Fruit fly (Drosophila melanogaster): ENCODE results near the gene stumps.
A peak's percentile ranks its signal among the peaks of the same experiment; 100 is the strongest.

stumps gene

DNA sequence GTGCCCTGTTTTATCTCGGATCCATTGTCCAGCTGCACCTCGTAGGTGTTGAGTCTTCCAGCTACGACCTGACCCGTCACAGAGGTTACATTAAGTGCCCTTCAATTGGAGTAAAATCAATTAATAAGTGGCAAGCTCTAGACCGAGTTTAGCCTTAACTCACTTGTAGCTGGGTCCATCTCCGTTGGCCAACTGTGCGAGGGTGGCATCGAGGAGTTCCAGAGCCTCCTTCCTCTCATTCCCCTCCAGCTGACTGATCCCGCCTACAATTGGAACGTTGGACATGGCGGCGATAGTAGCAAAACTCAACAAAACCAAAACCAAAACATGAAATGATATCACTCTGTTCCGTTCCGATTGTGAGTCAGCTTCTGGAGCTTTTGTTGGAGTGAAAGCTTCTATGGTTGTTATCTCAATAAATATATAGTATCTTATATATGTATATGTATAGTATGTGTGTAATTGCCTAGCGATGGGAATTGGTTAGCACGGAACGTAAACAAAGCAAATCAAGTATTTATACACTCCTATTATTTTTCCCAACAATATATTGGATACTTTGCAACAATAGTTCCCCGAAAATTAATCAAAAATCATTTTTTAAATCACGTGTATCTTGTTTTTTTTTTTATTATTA lies 8.4 kb upstream of the stumps start, which contains the start of gene CG8066:
TSS of gene CG8066 (minus strand) at position 347 of the 637 bp plus-strand sequence.
- TF ChIP-seq CG8478 (optimal IDR thresholded peaks at IDR 0.05), result no peak
- TF ChIP-seq CTCF (optimal IDR thresholded peaks at IDR 0.05), result no peak

DNA sequence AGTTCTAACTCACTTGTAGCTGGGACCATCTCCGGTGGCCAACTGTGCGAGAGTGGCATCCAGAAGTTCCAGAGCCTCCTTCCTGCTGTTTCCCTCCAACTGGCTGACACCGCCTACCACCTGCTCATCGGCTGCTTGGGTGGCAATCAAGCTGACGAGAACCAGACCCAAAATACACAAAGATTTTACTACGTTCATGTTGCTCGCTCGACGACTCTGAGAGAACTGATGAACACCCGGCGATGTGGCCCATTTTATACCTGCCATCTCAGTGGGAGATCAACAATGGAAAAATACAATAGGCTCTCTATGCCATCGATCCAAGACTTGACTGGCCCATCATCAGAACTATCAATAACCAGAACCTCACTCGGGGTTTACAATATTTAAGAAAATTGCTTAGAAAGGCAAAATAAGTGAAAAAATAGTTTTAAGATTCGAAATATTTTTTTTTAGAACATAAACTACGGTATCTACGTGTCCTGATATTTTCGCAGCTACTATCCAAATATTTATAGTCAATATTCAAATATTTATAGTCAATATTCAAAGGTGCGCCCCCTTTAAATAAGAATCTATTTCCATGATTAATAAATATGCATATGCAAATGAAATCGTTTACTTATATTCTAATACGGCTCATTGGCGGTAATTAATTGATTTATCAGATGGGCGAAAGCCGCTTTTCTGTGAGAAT lies 7.5 kb upstream of the stumps start, which contains the start of gene Cys:
TSS of gene Cys (minus strand) at position 234 of the 697 bp plus-strand sequence.
- TF ChIP-seq CTCF (optimal IDR thresholded peaks at IDR 0.05), result no peak
- TF ChIP-seq CG8478 (optimal IDR thresholded peaks at IDR 0.05), result no peak

DNA sequence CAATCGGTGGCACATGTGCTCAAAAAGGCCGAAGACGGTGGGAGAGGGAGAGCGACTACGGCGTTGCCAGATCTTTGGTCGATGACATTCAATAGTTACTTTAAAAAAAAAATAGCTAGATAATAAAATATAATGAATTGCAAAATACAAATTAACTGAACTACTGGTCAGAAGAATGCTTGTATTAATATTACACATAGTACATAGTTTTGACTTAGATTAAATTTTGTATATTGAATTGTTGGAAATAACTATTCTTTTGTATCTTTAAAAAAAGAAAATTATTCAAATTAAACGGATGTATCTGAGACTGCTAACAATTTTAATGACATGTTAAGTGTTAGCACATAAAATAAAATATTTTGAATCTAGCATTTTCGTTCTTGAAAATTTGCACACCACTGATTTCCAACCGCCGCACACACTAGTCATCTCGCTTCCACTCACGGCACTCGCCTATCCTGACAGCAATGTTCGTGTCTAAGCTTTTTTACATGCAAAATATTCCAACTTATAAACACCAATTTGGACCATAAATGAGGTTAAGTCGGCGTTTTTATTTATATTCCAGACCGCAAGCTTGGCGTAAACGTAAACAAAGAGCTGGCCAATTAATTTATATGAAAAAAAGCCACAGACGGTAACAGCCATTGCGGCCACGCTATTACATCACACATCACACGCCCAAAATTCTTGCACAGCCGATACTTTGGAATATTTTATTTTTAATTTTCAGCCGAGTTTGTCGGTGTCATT lies 1.9 kb upstream of the stumps start:
- TF ChIP-seq CTCF (optimal IDR thresholded peaks at IDR 0.05) (no peak), CG8478 (optimal IDR thresholded peaks at IDR 0.05) (no peak)

DNA sequence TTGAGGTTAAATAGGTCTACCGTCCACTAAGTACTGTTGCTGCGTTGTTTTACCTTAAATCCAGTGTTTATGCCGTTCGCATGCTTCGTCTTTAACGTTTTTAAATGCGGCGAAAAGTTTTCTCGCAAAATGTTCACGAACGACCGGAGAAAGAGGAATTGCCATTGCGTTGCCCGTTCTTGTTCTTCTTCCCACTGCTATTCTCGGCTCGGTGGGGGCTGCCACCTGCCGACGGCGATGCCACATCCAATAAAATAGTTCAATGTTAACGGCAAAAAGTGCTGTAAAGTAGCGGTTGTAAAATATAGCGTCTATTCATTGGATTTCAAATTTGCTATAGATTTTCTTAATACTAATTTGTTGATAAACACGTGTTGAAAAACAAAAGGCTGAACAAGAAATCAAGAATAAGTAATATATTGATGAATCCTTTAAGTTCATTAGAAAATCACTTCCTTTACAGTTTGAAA lies 1.3 kb upstream of the stumps start, which contains the start of gene CG7987:
TSS of gene CG7987 (minus strand) at position 170 of the 470 bp plus-strand sequence.
- TF ChIP-seq CTCF (optimal IDR thresholded peaks at IDR 0.05), result peak; percentile 39 to 64
- no peak for TF ChIP-seq CG8478 (optimal IDR thresholded peaks at IDR 0.05)

- TF ChIP-seq CTCF (optimal IDR thresholded peaks at IDR 0.05) (no peak), CG8478 (optimal IDR thresholded peaks at IDR 0.05) (no peak)
These were observed 616 bp upstream of the stumps start, which contains the start of gene CG44094 for dm6 chr3R:14576511-14576691. TSS of gene CG44094 (minus strand) at chr3R:14576611.

DNA sequence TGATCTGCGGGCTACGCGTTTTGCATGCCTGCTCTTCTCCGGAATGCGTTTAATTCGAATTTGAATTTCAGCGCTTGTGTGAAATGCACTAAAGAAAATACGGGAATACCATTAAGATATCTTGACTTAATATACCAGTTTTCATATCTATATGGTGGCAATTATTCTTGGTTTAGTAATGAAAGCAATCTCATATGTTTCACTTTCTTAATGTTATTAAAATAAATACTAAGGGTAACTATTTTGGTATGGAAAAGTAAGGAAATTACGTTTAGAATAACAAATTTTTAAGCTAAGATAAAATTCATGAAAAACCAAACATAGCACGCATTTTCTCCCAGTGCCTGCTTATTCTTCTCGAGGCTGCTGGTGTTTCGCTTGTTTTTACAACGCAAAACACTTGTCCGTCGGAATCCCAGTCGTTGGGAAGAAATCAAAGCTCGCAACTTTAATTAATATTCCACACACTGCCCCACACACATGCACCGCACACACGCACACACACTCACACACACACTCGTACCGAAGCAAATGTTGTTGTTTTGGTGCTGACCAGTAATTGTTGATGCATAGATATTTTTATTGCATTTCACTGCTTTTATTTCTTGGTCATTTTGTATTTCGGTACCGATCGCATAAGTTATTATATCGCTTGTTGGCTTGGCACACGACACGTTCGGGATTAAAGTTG lies 931 bp downstream of the stumps start:
- no peak for TF ChIP-seq CG8478 (optimal IDR thresholded peaks at IDR 0.05)
- TF ChIP-seq CTCF (optimal IDR thresholded peaks at IDR 0.05), result no peak

DNA sequence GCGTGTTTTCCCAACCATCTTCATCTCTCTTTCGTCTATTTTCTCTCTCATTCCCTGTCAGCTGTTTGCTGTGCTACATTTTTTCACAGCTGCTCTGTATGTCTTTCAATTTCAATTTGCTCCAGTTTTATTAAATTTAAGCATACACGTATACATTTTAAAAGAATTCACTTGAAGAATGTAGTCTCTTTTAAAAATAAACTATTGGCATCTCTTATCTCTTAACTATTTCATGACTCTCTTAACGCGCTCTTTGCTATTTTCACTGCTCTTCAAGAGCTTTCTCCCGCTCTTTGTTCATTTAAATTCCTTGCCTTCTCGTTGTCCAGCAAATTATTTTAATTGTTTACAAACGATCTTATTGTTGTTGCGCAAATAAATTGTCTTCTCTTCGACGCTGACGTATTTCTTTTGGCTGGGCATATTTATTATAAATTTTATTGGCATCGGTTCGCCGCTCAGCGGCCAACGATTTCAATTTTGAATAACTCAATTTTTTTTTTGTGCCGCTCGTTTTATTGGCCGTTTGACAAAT lies 3.1 kb downstream of the stumps start:
- TF ChIP-seq CG8478 (optimal IDR thresholded peaks at IDR 0.05), result no peak
- TF ChIP-seq CTCF (optimal IDR thresholded peaks at IDR 0.05), result no peak

dm6 chr3R:14586480-14587443 lies 9.7 kb downstream of the stumps start:
- TF ChIP-seq CG8478 (optimal IDR thresholded peaks at IDR 0.05), result no peak
- no peak for TF ChIP-seq CTCF (optimal IDR thresholded peaks at IDR 0.05)

- TF ChIP-seq CTCF (optimal IDR thresholded peaks at IDR 0.05), result no peak
- no peak for TF ChIP-seq CG8478 (optimal IDR thresholded peaks at IDR 0.05)
These were observed 12.5 kb downstream of the stumps start for dm6 chr3R:14589483-14589882.

DNA sequence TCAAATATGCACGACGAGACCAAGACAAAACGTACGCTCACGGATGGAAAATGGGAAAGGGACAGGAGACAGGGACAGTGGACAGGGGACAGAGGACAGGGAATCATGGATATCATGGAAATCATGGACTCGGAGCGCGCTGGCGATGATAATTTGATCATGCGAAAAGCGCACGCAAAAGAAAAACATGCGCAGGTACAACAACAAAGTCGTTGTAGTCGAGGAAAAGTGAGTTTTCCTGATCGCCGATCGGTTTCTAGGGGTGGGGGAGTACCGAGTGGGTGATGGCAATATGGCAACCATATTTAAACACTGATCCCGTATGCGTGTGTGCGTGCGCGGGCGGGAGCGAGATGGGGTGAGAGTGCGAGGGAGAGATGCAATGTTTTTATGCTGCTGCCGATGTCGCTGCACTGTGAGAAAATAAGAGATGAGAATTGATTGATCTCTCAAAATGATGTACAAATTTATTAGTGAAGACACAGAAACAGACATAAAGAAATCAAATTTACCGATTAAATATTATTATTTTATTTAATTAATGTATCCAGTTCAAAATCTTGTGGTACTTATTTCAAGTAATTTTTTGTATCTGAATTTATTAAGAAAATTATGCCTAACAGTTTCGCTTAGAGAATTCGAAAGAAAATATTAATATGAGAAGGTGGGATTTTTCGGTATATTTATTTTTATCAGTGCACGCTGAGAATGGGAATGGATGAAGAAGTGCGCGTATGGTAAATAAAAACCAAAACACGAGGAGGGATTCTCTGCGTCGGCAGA lies 13.9 kb downstream of the stumps start:
- TF ChIP-seq CTCF (optimal IDR thresholded peaks at IDR 0.05), result no peak
- no peak for TF ChIP-seq CG8478 (optimal IDR thresholded peaks at IDR 0.05)

- no peak for TF ChIP-seq CG8478 (optimal IDR thresholded peaks at IDR 0.05)
- TF ChIP-seq CTCF (optimal IDR thresholded peaks at IDR 0.05), result no peak
These were observed 21.0 kb downstream of the stumps start for dm6 chr3R:14597935-14598424.

DNA sequence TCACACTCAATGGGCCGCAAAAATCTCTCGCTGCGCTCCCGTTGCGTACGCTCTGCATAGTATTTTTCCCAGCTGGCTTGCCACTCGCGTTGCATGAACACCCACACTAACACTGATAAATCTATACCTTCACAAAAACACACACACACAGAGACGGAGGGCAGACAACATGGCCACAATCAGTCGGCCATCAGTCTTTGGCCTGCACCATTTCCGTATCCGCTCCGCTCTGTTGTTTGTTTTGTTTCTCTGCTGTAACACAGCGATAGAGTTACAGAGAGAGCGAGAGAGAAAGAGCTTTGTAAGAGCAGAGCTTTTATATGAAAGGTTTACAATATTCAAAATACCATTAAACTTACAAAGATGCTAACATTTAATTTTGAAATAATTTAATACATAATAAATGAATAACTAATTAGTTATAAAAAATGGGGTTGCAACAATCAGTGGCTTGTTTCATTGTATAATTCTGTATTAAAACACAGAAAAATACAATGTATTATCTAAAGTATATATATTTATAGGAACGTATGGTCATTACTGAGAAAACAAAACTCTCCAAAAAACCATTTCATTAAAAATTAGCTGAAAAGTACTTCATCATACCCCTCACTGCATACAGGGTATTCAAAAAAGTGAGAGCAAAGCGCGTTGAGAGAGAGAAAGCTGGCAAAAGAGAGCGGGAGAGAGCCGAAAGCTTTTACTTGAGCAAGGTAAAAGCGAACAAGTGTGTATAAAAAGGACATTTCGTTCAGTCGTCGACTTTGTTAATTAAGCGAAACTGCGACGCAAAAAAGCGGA lies 32.1 kb downstream of the stumps start, which contains the start of gene CG14853:
TSS of gene CG14853 (plus strand) at position 751 of the 801 bp plus-strand sequence.
- TF ChIP-seq CG8478 (optimal IDR thresholded peaks at IDR 0.05) (no peak), CTCF (optimal IDR thresholded peaks at IDR 0.05) (no peak)

Measured in S2 (cell line).